Worm (Caenorhabditis elegans) whole organism, young adult: ENCODE results near the gene nhr-227.

ENCODE experiments used
- B0035.1 ChIP-seq: sonication (generic microtip); optimal IDR thresholded peaks from 2 replicates; lab custom pipeline; 2016; ENCODE audit warnings: missing genetic modification characterization, mild to moderate bottlenecking, missing compliant biosample characterization, missing genotype, missing genetic modification reagents
- B0261.1 ChIP-seq: sonication (generic microtip); optimal IDR thresholded peaks from 2 replicates; lab custom pipeline; 2016; ENCODE audit warnings: mild to moderate bottlenecking, missing genetic modification characterization, moderate library complexity, missing compliant biosample characterization
- B0336.3 ChIP-seq: fragments of 200-800 bp; sonication (Bioruptor generic); IDR thresholded peaks from 2 replicates; pipeline ENCODE4 v1.3.6; 2022; ENCODE audit warnings: missing genetic modification characterization, missing compliant biosample characterization
- F39B2.1 ChIP-seq: fragments of 200-800 bp; sonication (Bioruptor generic); IDR thresholded peaks from 2 replicates; pipeline ENCODE4 v1.3.6; 2022; ENCODE audit warnings: missing genetic modification reagents, missing genetic modification characterization, missing compliant biosample characterization
- F57A8.1 ChIP-seq: fragments of 200-800 bp; sonication (Bioruptor generic); optimal IDR thresholded peaks from 2 replicates; lab custom pipeline; 2018; ENCODE audit warnings: mild to moderate bottlenecking, missing genetic modification characterization, moderate library complexity, missing compliant biosample characterization
- K11D2.4 ChIP-seq: fragments of 200-800 bp; sonication (Bioruptor generic); IDR thresholded peaks from 2 replicates; pipeline ENCODE4 v1.3.6; 2022; ENCODE audit warnings: missing genetic modification reagents, missing genetic modification characterization, missing compliant biosample characterization
- T07F8.4 ChIP-seq: sonication (generic microtip); optimal IDR thresholded peaks from 2 replicates; lab custom pipeline; 2016; ENCODE audit warnings: mild to moderate bottlenecking, missing genetic modification characterization, moderate library complexity, missing compliant biosample characterization
- attf-3 ChIP-seq: fragments of 200-800 bp; sonication (Bioruptor generic); conservative IDR thresholded peaks from 2 replicates; pipeline ENCODE4 v1.3.6; 2022; ENCODE audit warnings: missing genetic modification reagents, missing genetic modification characterization, missing compliant biosample characterization
- attf-5 ChIP-seq: fragments of 200-800 bp; sonication (Bioruptor generic); optimal IDR thresholded peaks from 2 replicates; lab custom pipeline; 2018; ENCODE audit warnings: mild to moderate bottlenecking, missing genetic modification characterization, missing compliant biosample characterization
- attf-6 ChIP-seq: fragments of 200-800 bp; sonication (Bioruptor generic); IDR thresholded peaks from 2 replicates; pipeline ENCODE4 v1.3.6; 2022; ENCODE audit warnings: missing genetic modification reagents, missing genetic modification characterization, missing compliant biosample characterization
- bed-1 ChIP-seq: fragments of 200-800 bp; sonication (Bioruptor generic); IDR thresholded peaks from 2 replicates; pipeline ENCODE4 v1.3.6; 2022; ENCODE audit warnings: missing genetic modification reagents, missing genetic modification characterization, missing compliant biosample characterization
- bed-2 ChIP-seq: fragments of 200-800 bp; sonication (Bioruptor generic); IDR thresholded peaks from 2 replicates; pipeline ENCODE4 v1.3.6; 2022; ENCODE audit warnings: missing genetic modification reagents, missing genetic modification characterization, missing compliant biosample characterization
- cebp-1 ChIP-seq, 2 experiments: fragments of 200-800 bp in 1 of 2; sonication (Bioruptor generic) in 1 of 2; sonication (generic microtip) in 1 of 2; IDR thresholded peaks in 1 of 2; optimal IDR thresholded peaks in 1 of 2; 2 replicates each; pipeline versions ENCODE4 v1.3.6 to Lab custom; 2017 to 2022; ENCODE audit warnings: missing compliant biosample characterization in 2 of 2, missing genetic modification characterization in 2 of 2, mild to moderate bottlenecking in 1 of 2, missing genetic modification reagents in 1 of 2, moderate library complexity in 1 of 2
- egrh-3 ChIP-seq: fragments of 200-800 bp; sonication (Bioruptor generic); IDR thresholded peaks from 2 replicates; pipeline ENCODE4 v1.3.6; 2022; ENCODE audit warnings: missing genetic modification reagents, missing genetic modification characterization, missing compliant biosample characterization
- fkh-3 ChIP-seq: sonication (generic microtip); optimal IDR thresholded peaks from 2 replicates; lab custom pipeline; 2016; ENCODE audit warnings: mild to moderate bottlenecking, missing genetic modification characterization, missing compliant biosample characterization
- hmg-1.2 ChIP-seq: fragments of 200-800 bp; sonication (Bioruptor generic); IDR thresholded peaks from 2 replicates; pipeline ENCODE4 v1.3.6; 2022; ENCODE audit warnings: missing genetic modification reagents, missing genetic modification characterization, missing compliant biosample characterization
- lag-1 ChIP-seq: fragments of 200-800 bp; sonication (Bioruptor generic); IDR thresholded peaks from 2 replicates; pipeline ENCODE4 v1.3.6; 2022; ENCODE audit warnings: missing genetic modification reagents, missing genetic modification characterization, missing compliant biosample characterization
- lin-26 ChIP-seq: fragments of 200-800 bp; sonication (Bioruptor generic); IDR thresholded peaks from 2 replicates; pipeline ENCODE4 v1.3.6; 2022; ENCODE audit warnings: missing genetic modification reagents, missing genetic modification characterization, missing compliant biosample characterization
- mcd-1 ChIP-seq: fragments of 200-800 bp; sonication (Bioruptor generic); IDR thresholded peaks from 2 replicates; pipeline ENCODE4 v1.3.6; 2022; ENCODE audit warnings: missing genetic modification reagents, missing genetic modification characterization, missing compliant biosample characterization
- nhr-179 ChIP-seq: sonication (generic microtip); optimal IDR thresholded peaks from 2 replicates; lab custom pipeline; 2016; ENCODE audit warnings: mild to moderate bottlenecking, missing genetic modification characterization, missing compliant biosample characterization
- nhr-80 ChIP-seq: sonication (generic microtip); optimal IDR thresholded peaks from 2 replicates; lab custom pipeline; 2016; ENCODE audit warnings: missing genetic modification characterization, missing compliant biosample characterization
- repo-1 ChIP-seq: sonication (generic microtip); optimal IDR thresholded peaks from 2 replicates; lab custom pipeline; 2017; ENCODE audit warnings: mild to moderate bottlenecking, missing genetic modification characterization, missing compliant biosample characterization
- rpc-1 ChIP-seq, 2 experiments: fragments of 150-350 bp in 1 of 2; sonication (generic microtip) in 1 of 2; optimal IDR thresholded peaks; 2 replicates each; lab custom pipeline; 2014 to 2018; ENCODE audit warnings: missing biosample characterization in 1 of 2, missing genetic modification characterization in 1 of 2, missing genetic modification reagents in 1 of 2, missing genotype in 1 of 2
- snpc-1.3 ChIP-seq: sonication (generic microtip); optimal IDR thresholded peaks from 2 replicates; lab custom pipeline; 2017; ENCODE audit warnings: missing genetic modification characterization, mild to moderate bottlenecking, missing compliant biosample characterization, antibody characterized with exemption, moderate library complexity, missing genotype, missing genetic modification reagents; ENCODE audit not compliant: insufficient read depth
- tbx-9 ChIP-seq: sonication (generic microtip); optimal IDR thresholded peaks from 2 replicates; lab custom pipeline; 2016; ENCODE audit warnings: borderline replicate concordance, missing genetic modification characterization, inconsistent platforms, missing compliant biosample characterization
- zim-3 ChIP-seq: sonication (generic microtip); optimal IDR thresholded peaks from 2 replicates; lab custom pipeline; 2017; ENCODE audit warnings: mild to moderate bottlenecking, missing genetic modification characterization, moderate library complexity, missing compliant biosample characterization
- ztf-18 ChIP-seq: sonication (generic microtip); optimal IDR thresholded peaks from 2 replicates; lab custom pipeline; 2016; ENCODE audit warnings: missing genotype, mild to moderate bottlenecking, missing genetic modification characterization, missing compliant biosample characterization
- ztf-28 ChIP-seq: fragments of 200-800 bp; sonication (Bioruptor generic); IDR thresholded peaks from 2 replicates; pipeline ENCODE4 v1.3.6; 2022; ENCODE audit warnings: missing genetic modification reagents, missing genetic modification characterization, missing compliant biosample characterization
- ztf-6 ChIP-seq: fragments of 200-800 bp; sonication (Bioruptor generic); IDR thresholded peaks from 2 replicates; pipeline ENCODE4 v1.3.6; 2022; ENCODE audit warnings: missing genetic modification reagents, missing genetic modification characterization, missing compliant biosample characterization

Gene nhr-227

DNA sequence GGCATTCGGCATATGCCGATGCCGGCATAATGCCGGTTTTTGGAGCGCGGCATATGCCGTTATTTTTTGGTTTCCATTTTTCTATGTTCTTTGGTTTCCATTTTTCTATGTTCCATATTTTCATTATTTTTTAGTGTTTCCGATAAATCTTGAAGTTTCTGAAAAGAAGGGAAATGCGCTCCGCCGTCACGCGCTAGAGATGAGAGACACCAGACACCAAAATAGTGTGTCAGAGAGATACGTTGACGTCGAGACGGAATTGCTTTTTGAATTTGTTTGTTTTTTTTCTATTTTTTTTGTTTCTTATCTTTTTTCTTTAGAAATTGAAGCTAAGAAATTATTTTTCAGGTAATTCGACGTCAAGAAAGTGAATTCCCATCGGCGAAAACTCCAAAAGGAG lies 30.0 kb upstream of the nhr-227 start, which contains the start of gene F41B5.1:
Gene F41B5.1 (plus strand): TSS at position 343 of the 400 bp plus-strand sequence.
- TF ChIP-seq hmg-1.2 (GFP tag; lab: Robert Waterston, UW) (peak; percentile 85), mcd-1 (GFP tag; lab: Robert Waterston, UW) (0 out of 2 replicates have a peak, but pooled peaks have one; percentile 10)

DNA sequence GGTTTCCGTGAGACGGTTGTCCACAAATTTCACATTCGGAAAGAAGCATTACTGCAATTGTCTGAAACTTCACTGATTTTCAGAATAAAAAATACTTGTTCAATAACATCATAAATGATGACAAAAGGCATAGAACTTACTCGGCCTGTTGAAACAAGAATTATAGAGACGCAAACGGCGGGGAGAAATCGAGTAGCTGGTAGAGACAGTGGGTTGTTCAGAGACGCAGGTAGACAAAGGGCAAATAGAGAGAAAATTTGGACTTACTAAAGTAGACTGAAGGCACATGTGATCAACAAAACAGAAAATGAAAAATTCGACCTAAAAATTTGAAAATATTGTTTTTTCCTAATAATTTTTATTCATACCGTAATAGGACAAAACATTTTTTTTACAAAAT lies 25.5 kb upstream of the nhr-227 start, which contains the start of gene nhr-182:
Gene nhr-182 (minus strand): TSS at position 178 of the 400 bp plus-strand sequence.
- TF ChIP-seq hmg-1.2 (GFP tag; lab: Robert Waterston, UW) = peak; percentile 76; the same call in 1 of the 2 replicates
- TF ChIP-seq K11D2.4 = no peak
- peak; percentile 14 for TF ChIP-seq nhr-80
- TF ChIP-seq cebp-1 (GFP tag; IDR thresholded peaks at IDR 0.05; lab: Robert Waterston, UW) = no peak
- peak; percentile 3 for TF ChIP-seq cebp-1 (tag; optimal IDR thresholded peaks at IDR 0.05; lab: Kevin White, UChicago)
- peak; percentile 2 for TF ChIP-seq attf-5 (GFP tag; lab: Kevin White, UChicago)

DNA sequence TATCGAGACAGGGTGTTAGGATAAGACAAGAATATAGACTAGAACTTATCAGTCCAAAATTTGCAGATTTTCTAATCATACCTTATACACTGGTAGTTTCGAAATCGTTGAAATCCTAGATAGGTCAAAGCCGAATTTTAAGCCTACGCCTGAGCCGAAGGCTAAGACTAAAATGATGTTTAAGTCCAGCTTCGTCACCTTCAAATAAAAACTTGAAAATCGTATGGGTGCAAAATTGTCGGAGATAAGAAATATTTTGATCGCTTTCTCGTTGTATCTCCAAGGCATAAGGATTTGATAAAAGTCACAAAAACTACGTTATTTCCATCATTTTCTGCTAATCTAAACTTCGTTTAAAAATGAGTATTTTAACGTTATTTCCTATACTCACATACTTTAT lies 24.6 kb upstream of the nhr-227 start, which contains the start of gene F41B5.12:
Gene F41B5.12 (plus strand): TSS at position 301 of the 400 bp plus-strand sequence.
- TF ChIP-seq nhr-179 = no peak
- no peak for TF ChIP-seq ztf-18 (tag; lab: Kevin White, UChicago)
- TF ChIP-seq F39B2.1 = no peak
- no peak for TF ChIP-seq bed-2
- no peak for TF ChIP-seq ztf-28 (GFP tag; lab: Robert Waterston, UW)
- no peak for TF ChIP-seq rpc-1 (optimal IDR thresholded peaks at IDR 0.05; lab: Kevin White, UChicago)
- TF ChIP-seq rpc-1 (tag; optimal IDR thresholded peaks at IDR 0.05; lab: Kevin White, UChicago) = no peak
- no peak for TF ChIP-seq lin-26 (GFP tag; lab: Robert Waterston, UW)
- TF ChIP-seq repo-1 (tag; lab: Kevin White, UChicago) = no peak
- TF ChIP-seq zim-3 (tag; lab: Kevin White, UChicago) = no peak
- TF ChIP-seq fkh-3 = no peak
- no peak for TF ChIP-seq B0336.3 (GFP tag; lab: Robert Waterston, UW)
- TF ChIP-seq egrh-3 (GFP tag; lab: Robert Waterston, UW) = no peak
- no peak for TF ChIP-seq snpc-1.3 (tag; lab: Kevin White, UChicago)
- no peak for TF ChIP-seq T07F8.4

ce11 chrV:2264455-2264854 lies 20.8 kb upstream of the nhr-227 start, which contains the start of gene nhr-183:
nhr-183 (minus strand) TSS chrV:2264634.
- TF ChIP-seq B0035.1 (tag; lab: Kevin White, UChicago) = no peak
- TF ChIP-seq lag-1 = no peak
- TF ChIP-seq tbx-9 (tag; lab: Kevin White, UChicago) = no peak
- TF ChIP-seq cebp-1 (GFP tag; IDR thresholded peaks at IDR 0.05; lab: Robert Waterston, UW) = peak; percentile 69; the same call in 1 of the 2 replicates
- TF ChIP-seq cebp-1 (tag; optimal IDR thresholded peaks at IDR 0.05; lab: Kevin White, UChicago) = peak; percentile 90

ce11 chrV:2264925-2265324 lies 20.3 kb upstream of the nhr-227 start:
- TF ChIP-seq nhr-179 (no peak), bed-1 (GFP tag; lab: Robert Waterston, UW) (no peak), F57A8.1 (GFP tag; lab: Kevin White, UChicago) (no peak), B0035.1 (tag; lab: Kevin White, UChicago) (no peak), B0261.1 (tag; lab: Kevin White, UChicago) (no peak), attf-6 (no peak), attf-3 (no peak)

DNA sequence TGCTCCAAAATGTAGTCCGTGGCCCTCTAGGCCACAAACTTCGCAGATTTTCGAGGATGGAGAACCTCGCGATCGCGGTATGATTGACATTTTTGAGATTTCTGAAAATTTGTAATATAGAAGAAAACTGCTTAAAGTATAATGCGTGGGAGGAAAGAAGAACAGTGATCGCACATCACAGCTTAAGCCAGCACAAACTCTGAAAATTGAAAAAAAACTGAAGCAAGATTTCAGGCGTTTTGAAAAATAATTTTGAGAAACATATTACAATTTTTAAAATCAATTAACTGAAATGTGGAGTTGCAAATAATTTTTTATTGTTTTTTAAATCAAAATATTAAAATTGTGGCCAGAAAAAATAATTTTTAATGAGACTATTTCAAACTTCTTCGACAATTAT lies 18.3 kb upstream of the nhr-227 start, which contains the start of gene nhr-275:
Gene nhr-275 (minus strand): TSS at position 101 of the 400 bp plus-strand sequence.
- TF ChIP-seq ztf-28 (GFP tag; lab: Robert Waterston, UW) = no peak
- no peak for TF ChIP-seq ztf-6 (GFP tag; lab: Robert Waterston, UW)
